Fruit fly (Drosophila melanogaster) whole organism, embryonic: Measurements from ENCODE around the gene gish.

Source experiments
- Adf1 ChIP-seq: fragments of 200-800 bp; sonication (Bioruptor generic); IDR thresholded peaks from 2 replicates; pipeline ENCODE4 v1.3.6; 2022; ENCODE audit warnings: missing biosample characterization, missing genetic modification characterization
- CG12104 ChIP-seq: fragments of 200-800 bp; sonication (Bioruptor generic); optimal IDR thresholded peaks from 3 replicates; lab custom pipeline; 2016; ENCODE audit warnings: missing biosample characterization, missing genetic modification characterization
- CG12155 ChIP-seq: fragments of 200-800 bp; sonication (Bioruptor generic); optimal IDR thresholded peaks from 3 replicates; lab custom pipeline; 2016; ENCODE audit warnings: missing biosample characterization, missing genetic modification characterization
- CG12299 ChIP-seq: fragments of 200-800 bp; sonication (Bioruptor generic); optimal IDR thresholded peaks from 2 replicates; lab custom pipeline; 2018; ENCODE audit warnings: missing biosample characterization, mild to moderate bottlenecking, missing genetic modification characterization
- CG16815 ChIP-seq: fragments of 200-800 bp; sonication (Bioruptor generic); optimal IDR thresholded peaks from 3 replicates; lab custom pipeline; 2017; ENCODE audit warnings: missing biosample characterization, mild to moderate bottlenecking, missing genetic modification characterization
- CG2875 ChIP-seq: fragments of 200-800 bp; sonication (Bioruptor generic); optimal IDR thresholded peaks from 2 replicates; lab custom pipeline; 2017; ENCODE audit warnings: missing biosample characterization, mild to moderate bottlenecking, missing genetic modification characterization, missing genetic modification reagents
- CG32532 ChIP-seq: fragments of 200-800 bp; sonication (Bioruptor generic); IDR thresholded peaks from 2 replicates; pipeline ENCODE4 v1.3.6; 2022; ENCODE audit warnings: missing biosample characterization, missing genetic modification characterization
- CG3726 ChIP-seq: fragments of 200-800 bp; sonication (Bioruptor generic); IDR thresholded peaks from 3 replicates; pipeline ENCODE4, ENCODE4 v1.3.6; 2022; ENCODE audit warnings: missing biosample characterization, missing genetic modification characterization
- CG3995 ChIP-seq: fragments of 200-800 bp; sonication (Bioruptor generic); optimal IDR thresholded peaks from 3 replicates; lab custom pipeline; 2016; ENCODE audit warnings: missing biosample characterization, missing genetic modification characterization
- CG42726 ChIP-seq: fragments of 200-800 bp; sonication (Bioruptor generic); IDR thresholded peaks from 2 replicates; pipeline ENCODE4 v1.3.6; 2022; ENCODE audit warnings: missing biosample characterization, missing genetic modification characterization; ENCODE audit not compliant: partially characterized antibody
- CG43689 ChIP-seq: fragments of 200-800 bp; sonication (Bioruptor generic); IDR thresholded peaks from 2 replicates; pipeline ENCODE4 v1.3.6; 2022; ENCODE audit warnings: missing biosample characterization, missing genetic modification characterization
- CG4707 ChIP-seq: fragments of 200-800 bp; sonication (Bioruptor generic); optimal IDR thresholded peaks from 2 replicates; lab custom pipeline; 2018; ENCODE audit warnings: missing biosample characterization, mild to moderate bottlenecking, missing genetic modification characterization, moderate library complexity
- CG6272 ChIP-seq: fragments of 200-800 bp; sonication (Bioruptor generic); IDR thresholded peaks from 2 replicates; pipeline ENCODE4 v1.3.6; 2022; ENCODE audit warnings: missing biosample characterization, missing genetic modification characterization
- CG7271 ChIP-seq: fragments of 200-800 bp; sonication (Bioruptor generic); optimal IDR thresholded peaks from 2 replicates; lab custom pipeline; 2018; ENCODE audit warnings: missing biosample characterization, mild to moderate bottlenecking, missing genetic modification characterization, moderate library complexity
- CG7786 ChIP-seq: fragments of 200-800 bp; sonication (Bioruptor generic); optimal IDR thresholded peaks from 2 replicates; lab custom pipeline; 2016; ENCODE audit warnings: missing biosample characterization, missing genetic modification characterization
- CG8478 ChIP-seq: fragments of >200 bp; optimal IDR thresholded peaks from 2 replicates; lab custom pipeline; 2018
- CG9437 ChIP-seq: fragments of 200-800 bp; sonication (Bioruptor generic); optimal IDR thresholded peaks from 2 replicates; lab custom pipeline; 2018; ENCODE audit warnings: missing biosample characterization, mild to moderate bottlenecking, missing genetic modification characterization
- CG9817 ChIP-seq: fragments of 200-800 bp; sonication (Bioruptor generic); optimal IDR thresholded peaks from 2 replicates; lab custom pipeline; 2018; ENCODE audit warnings: missing biosample characterization, mild to moderate bottlenecking, missing genetic modification characterization, moderate library complexity
- CHES-1-like ChIP-seq: fragments of 200-800 bp; sonication (Bioruptor generic); optimal IDR thresholded peaks from 2 replicates; lab custom pipeline; 2016; ENCODE audit warnings: missing biosample characterization, missing genetic modification characterization
- Dfd ChIP-seq, 2 experiments: fragments of >200 bp; optimal IDR thresholded peaks; 2 replicates each; lab custom pipeline; 2017; ENCODE audit warnings: missing biosample characterization in 2 of 2, missing genetic modification characterization in 2 of 2
- Dip3 ChIP-seq: fragments of 200-800 bp; sonication (Bioruptor generic); optimal IDR thresholded peaks from 3 replicates; lab custom pipeline; 2016; ENCODE audit warnings: missing biosample characterization, missing genetic modification characterization
- GATAe ChIP-seq: fragments of 200-800 bp; sonication (Bioruptor generic); conservative IDR thresholded peaks from 2 replicates; pipeline ENCODE4 v1.3.6; 2022; ENCODE audit warnings: missing biosample characterization, missing genetic modification characterization
- HLHmδ ChIP-seq: fragments of 200-800 bp; sonication (Bioruptor generic); optimal IDR thresholded peaks from 2 replicates; lab custom pipeline; 2018; ENCODE audit warnings: missing biosample characterization, mild to moderate bottlenecking, missing genetic modification characterization, moderate library complexity
- Hr51 ChIP-seq, 2 experiments: fragments of 200-800 bp; sonication (Bioruptor generic); optimal IDR thresholded peaks; 2 replicates in 1 of 2; 3 replicates in 1 of 2; lab custom pipeline; 2016 to 2018; ENCODE audit warnings: missing biosample characterization in 2 of 2, missing genetic modification characterization in 2 of 2, mild to moderate bottlenecking in 1 of 2, moderate library complexity in 1 of 2
- Max ChIP-seq: fragments of 200-800 bp; sonication (Bioruptor generic); optimal IDR thresholded peaks from 2 replicates; lab custom pipeline; 2016; ENCODE audit warnings: missing biosample characterization, mild to moderate bottlenecking, missing genetic modification characterization
- NC2β ChIP-seq: fragments of 200-800 bp; sonication (Bioruptor generic); optimal IDR thresholded peaks from 2 replicates; lab custom pipeline; 2016; ENCODE audit warnings: missing biosample characterization, missing genetic modification characterization
- Pdp1 ChIP-seq, 2 experiments: fragments of 200-800 bp; sonication (Bioruptor generic); optimal IDR thresholded peaks; 3 replicates each; lab custom pipeline; 2016; ENCODE audit warnings: missing biosample characterization in 2 of 2, missing genetic modification characterization in 2 of 2, mild to moderate bottlenecking in 1 of 2, moderate library complexity in 1 of 2
- Rx ChIP-seq: fragments of 200-800 bp; sonication (Bioruptor generic); IDR thresholded peaks from 2 replicates; pipeline ENCODE4 v1.3.6; 2022; ENCODE audit warnings: missing biosample characterization, missing genetic modification characterization
- Scr ChIP-seq: fragments of 200-800 bp; sonication (Bioruptor generic); IDR thresholded peaks from 2 replicates; pipeline ENCODE4 v1.3.6; 2022; ENCODE audit warnings: missing biosample characterization, missing genetic modification characterization; ENCODE audit not compliant: partially characterized antibody
- Spps ChIP-seq: fragments of 200-800 bp; sonication (Bioruptor generic); optimal IDR thresholded peaks from 2 replicates; lab custom pipeline; 2018; ENCODE audit warnings: missing biosample characterization, mild to moderate bottlenecking, missing genetic modification characterization
- Stat92E ChIP-seq, 3 experiments: fragments of >200 bp in 2 of 3; fragments of 200-800 bp in 1 of 3; sonication (Bioruptor generic) in 1 of 3; optimal IDR thresholded peaks; 2 replicates each; lab custom pipeline; 2017 to 2019; ENCODE audit warnings: missing biosample characterization in 3 of 3, missing genetic modification characterization in 3 of 3, mild to moderate bottlenecking in 1 of 3, moderate library complexity in 1 of 3
- Xbp1 ChIP-seq: fragments of 200-800 bp; sonication (Bioruptor generic); optimal IDR thresholded peaks from 3 replicates; lab custom pipeline; 2016; ENCODE audit warnings: missing biosample characterization, mild to moderate bottlenecking, missing genetic modification characterization
- YL-1 ChIP-seq: fragments of 200-800 bp; sonication (Bioruptor generic); optimal IDR thresholded peaks from 3 replicates; lab custom pipeline; 2017; ENCODE audit warnings: missing biosample characterization, mild to moderate bottlenecking, missing genetic modification characterization
- ato ChIP-seq: fragments of 200-800 bp; sonication (Bioruptor generic); IDR thresholded peaks from 2 replicates; pipeline ENCODE4 v1.3.6; 2022; ENCODE audit warnings: missing biosample characterization, missing genetic modification characterization; ENCODE audit not compliant: partially characterized antibody
- bab2 ChIP-seq: fragments of 200-800 bp; sonication (Bioruptor generic); optimal IDR thresholded peaks from 2 replicates; lab custom pipeline; 2016; ENCODE audit warnings: missing biosample characterization, missing genetic modification characterization
- btn ChIP-seq: fragments of 200-800 bp; sonication (Bioruptor generic); optimal IDR thresholded peaks from 2 replicates; lab custom pipeline; 2016; ENCODE audit warnings: missing biosample characterization, missing genetic modification characterization
- chif ChIP-seq, 2 experiments: fragments of 200-800 bp; sonication (Bioruptor generic); optimal IDR thresholded peaks; 3 replicates each; lab custom pipeline; 2016; ENCODE audit warnings: missing biosample characterization in 2 of 2, missing genetic modification characterization in 2 of 2
- crol ChIP-seq: fragments of 200-800 bp; sonication (Bioruptor generic); IDR thresholded peaks from 2 replicates; pipeline ENCODE4 v1.3.6; 2022; ENCODE audit warnings: missing biosample characterization, missing genetic modification characterization
- danr ChIP-seq: fragments of 200-800 bp; sonication (Bioruptor generic); IDR thresholded peaks from 2 replicates; pipeline ENCODE4 v1.3.6; 2022; ENCODE audit warnings: missing biosample characterization, missing genetic modification characterization
- disco-r ChIP-seq: fragments of 200-800 bp; sonication (Bioruptor generic); optimal IDR thresholded peaks from 2 replicates; lab custom pipeline; 2016; ENCODE audit warnings: missing biosample characterization, missing genetic modification characterization
- pita ChIP-seq: fragments of 200-800 bp; sonication (Bioruptor generic); optimal IDR thresholded peaks from 2 replicates; lab custom pipeline; 2017; ENCODE audit warnings: missing biosample characterization, mild to moderate bottlenecking, missing genetic modification characterization
- pum ChIP-seq: fragments of 200-800 bp; sonication (Bioruptor generic); optimal IDR thresholded peaks from 2 replicates; lab custom pipeline; 2016; ENCODE audit warnings: missing biosample characterization, missing genetic modification characterization
- ranshi ChIP-seq: fragments of 200-800 bp; sonication (Bioruptor generic); IDR thresholded peaks from 2 replicates; pipeline ENCODE4 v1.3.6; 2022; ENCODE audit warnings: missing biosample characterization, missing genetic modification characterization
- run ChIP-seq: fragments of 200-800 bp; sonication (Bioruptor generic); optimal IDR thresholded peaks from 3 replicates; lab custom pipeline; 2018; ENCODE audit warnings: missing biosample characterization, mild to moderate bottlenecking, missing genetic modification characterization
- sisA ChIP-seq: fragments of 200-800 bp; sonication (Bioruptor generic); IDR thresholded peaks from 2 replicates; pipeline ENCODE4 v1.3.6; 2022; ENCODE audit warnings: missing biosample characterization, missing genetic modification characterization
- tll ChIP-seq, 2 experiments: fragments of 200-800 bp in 1 of 2; fragments of >200 bp in 1 of 2; sonication (Bioruptor generic) in 1 of 2; optimal IDR thresholded peaks; 2 replicates each; lab custom pipeline; 2017 to 2019; ENCODE audit warnings: missing biosample characterization in 2 of 2, missing genetic modification characterization in 2 of 2, mild to moderate bottlenecking in 1 of 2, moderate library complexity in 1 of 2
- twi ChIP-seq: fragments of 200-800 bp; optimal IDR thresholded peaks from 2 replicates; lab custom pipeline; 2019; ENCODE audit warnings: missing biosample characterization, mild to moderate bottlenecking, missing genetic modification characterization, moderate library complexity
- unc-4 ChIP-seq: fragments of 200-800 bp; sonication (Bioruptor generic); IDR thresholded peaks from 2 replicates; pipeline ENCODE4 v1.3.6; 2022; ENCODE audit warnings: missing biosample characterization, missing genetic modification characterization; ENCODE audit not compliant: partially characterized antibody
- vnd ChIP-seq: fragments of 200-800 bp; sonication (Bioruptor generic); IDR thresholded peaks from 3 replicates; pipeline ENCODE4 v1.3.6; 2022; ENCODE audit warnings: missing biosample characterization, missing genetic modification characterization; ENCODE audit not compliant: partially characterized antibody

Gene gish

DNA sequence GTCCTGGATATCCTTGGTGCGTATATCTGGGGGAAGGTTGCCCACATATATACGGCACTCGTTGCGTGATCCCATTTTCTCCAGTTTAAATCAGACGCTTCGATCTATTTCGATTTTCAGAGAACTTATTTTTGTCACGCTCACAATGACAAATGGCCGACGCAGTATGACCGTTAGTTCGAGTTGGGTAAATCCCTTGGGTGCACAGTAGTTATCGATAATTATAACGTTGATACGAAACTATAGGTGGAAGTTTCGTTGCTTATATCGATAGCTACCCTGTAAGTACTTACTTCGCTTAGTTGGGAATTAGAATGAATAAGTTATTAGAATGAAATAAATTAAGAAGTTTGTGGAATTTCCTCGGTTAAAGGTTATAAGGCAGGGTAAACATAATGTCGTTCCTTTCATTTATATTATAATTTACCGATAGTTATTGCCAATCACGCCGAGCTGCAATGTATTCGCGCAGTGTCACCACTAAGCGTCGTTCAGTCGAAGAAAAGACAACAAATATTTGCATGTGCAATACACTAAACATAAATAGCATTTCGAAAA is 69.6 kb downstream of the gish start, which contains the start of the genes SF2 and pad (continued):
- TF ChIP-seq sisA (GFP tag; lab: Robert Waterston, UW) (peak; percentile 71), CG12299 (peak; percentile 69), CG16815 (GFP tag; lab: Kevin White, UChicago) (peak; percentile 61), ranshi (GFP tag; lab: Robert Waterston, UW) (peak; percentile 67; the same call in 1 of the 2 replicates), GATAe (GFP tag; lab: Robert Waterston, UW) (no peak), pita (no peak), CG3995 (peak; percentile 62), CHES-1-like (peak; percentile 87), CG7786 (GFP tag; lab: Kevin White, UChicago) (peak; percentile 68), unc-4 (GFP tag; lab: Robert Waterston, UW) (peak; percentile 94), Xbp1 (GFP tag; lab: Kevin White, UChicago) (peak; percentile 88), pum (peak; percentile 72), CG7271 (tag; lab: Kevin White, UChicago) (peak; percentile 29), CG8478 (lab: Kevin White, UChicago) (no peak), CG42726 (GFP tag; lab: Robert Waterston, UW) (no peak; the same call in 1 of the 2 replicates), CG4707 (no peak), CG2875 (peak; percentile 42), Pdp1 (GFP tag; optimal IDR thresholded peaks at IDR 0.05; lab: Kevin White, UChicago) (peak; percentile 81 to 82), CG6272 (peak; percentile 89), Scr (peak; percentile 98), disco-r (GFP tag; lab: Kevin White, UChicago) (peak; percentile 58), Dfd (GFP tag; optimal IDR thresholded peaks at IDR 0.05; lab: Kevin White, UChicago) (no peak), Spps (tag; lab: Kevin White, UChicago) (no peak), Rx (GFP tag; lab: Robert Waterston, UW) (peak; percentile 42), run (tag; lab: Kevin White, UChicago) (peak; percentile 51), Stat92E (GFP tag; optimal IDR thresholded peaks at IDR 0.05; lab: Kevin White, UChicago) (peak in 1 of 3 experiments; percentile 44), ato (peak; percentile 68; the same call in 1 of the 2 replicates), HLHmδ (GFP tag; lab: Kevin White, UChicago) (peak; percentile 13), CG12104 (GFP tag; lab: Kevin White, UChicago) (peak; percentile 82), vnd (GFP tag; lab: Robert Waterston, UW) (peak; percentile 97), danr (GFP tag; lab: Robert Waterston, UW) (peak; percentile 54; the same call in 1 of the 2 replicates), YL-1 (GFP tag; lab: Kevin White, UChicago) (peak; percentile 90), CG3726 (GFP tag; lab: Robert Waterston, UW) (no peak), CG9437 (GFP tag; lab: Kevin White, UChicago) (peak; percentile 67), btn (GFP tag; lab: Kevin White, UChicago) (peak; percentile 35), CG32532 (GFP tag; lab: Robert Waterston, UW) (peak; percentile 73), Hr51 (GFP tag; optimal IDR thresholded peaks at IDR 0.05; lab: Kevin White, UChicago) (peak; percentile 69 to 78), Max (GFP tag; lab: Kevin White, UChicago) (peak; percentile 87), NC2β (GFP tag; lab: Kevin White, UChicago) (peak; percentile 69), bab2 (GFP tag; lab: Kevin White, UChicago) (peak; percentile 80), Dip3 (GFP tag; lab: Kevin White, UChicago) (peak; percentile 73), CG12155 (peak; percentile 81), chif (GFP tag; optimal IDR thresholded peaks at IDR 0.05; lab: Kevin White, UChicago) (peak; percentile 68 to 79), crol (GFP tag; lab: Robert Waterston, UW) (no peak), tll (GFP tag; optimal IDR thresholded peaks at IDR 0.05; lab: Kevin White, UChicago) (peak in 1 of 2 experiments; percentile 84), Adf1 (GFP tag; lab: Robert Waterston, UW) (peak; percentile 56), CG43689 (GFP tag; lab: Robert Waterston, UW) (no peak), CG9817 (tag; lab: Kevin White, UChicago) (peak; percentile 82), twi (peak; percentile 72)
